Fruit fly (Drosophila melanogaster) S2 (cell line): ENCODE measurements around the gene aos.

Experiments used
- CG8478 ChIP-seq: fragments of >200 bp; optimal IDR thresholded peaks from 2 replicates; lab custom pipeline; 2018
- CTCF ChIP-seq, 2 experiments: fragments of >200 bp; optimal IDR thresholded peaks; 2 replicates each; lab custom pipeline; 2018

- TF ChIP-seq CG8478 (lab: Kevin White, UChicago) (no peak), CTCF (optimal IDR thresholded peaks at IDR 0.05; lab: Kevin White, UChicago) (no peak)
These were observed 5.8 kb upstream of the aos start for dm6 chr3L:16489283-16489682.
